Worm (Caenorhabditis elegans): ENCODE results near the gene ldb-1.

ldb-1 gene

DNA sequence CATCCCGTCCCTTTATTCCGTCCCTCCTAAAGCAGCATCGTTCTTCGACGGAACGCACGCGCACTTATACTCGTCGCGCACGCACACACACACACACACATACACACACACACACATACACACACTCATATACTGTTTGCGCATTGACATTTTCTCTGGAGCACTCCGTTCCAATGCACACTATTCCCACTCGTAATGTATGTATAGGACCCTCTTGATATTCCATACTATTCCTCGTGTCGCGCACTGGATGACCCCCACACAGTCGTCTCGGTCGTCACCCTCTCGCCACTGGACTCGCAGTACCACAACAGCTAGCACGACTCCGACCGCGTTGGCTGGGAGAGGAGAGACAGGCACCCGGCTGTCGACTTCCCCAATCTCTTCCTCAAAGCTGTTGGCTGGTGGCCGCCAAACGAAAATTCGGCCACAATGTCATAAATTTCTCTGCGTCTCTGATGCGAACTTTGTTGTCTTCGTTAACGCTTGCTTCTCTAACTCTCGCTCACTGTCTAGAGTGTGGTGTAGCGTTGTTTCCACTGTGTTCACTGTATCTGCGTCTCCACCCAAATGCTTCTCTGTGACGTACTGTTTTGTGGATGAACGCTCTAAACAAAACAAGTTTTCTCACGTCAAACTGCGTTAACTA lies 2.5 kb downstream of the ldb-1 start (continued):
- TF ChIP-seq aly-2 (tag; optimal IDR thresholded peaks at IDR 0.05) (no peak), egl-27 (tag; optimal IDR thresholded peaks at IDR 0.05) (peak; percentile 76), nhr-25 (tag; optimal IDR thresholded peaks at IDR 0.05) (peak; percentile 94), ceh-16 (tag; optimal IDR thresholded peaks at IDR 0.05) (no peak), lin-39 (tag; optimal IDR thresholded peaks at IDR 0.05) (peak; percentile 47)

DNA sequence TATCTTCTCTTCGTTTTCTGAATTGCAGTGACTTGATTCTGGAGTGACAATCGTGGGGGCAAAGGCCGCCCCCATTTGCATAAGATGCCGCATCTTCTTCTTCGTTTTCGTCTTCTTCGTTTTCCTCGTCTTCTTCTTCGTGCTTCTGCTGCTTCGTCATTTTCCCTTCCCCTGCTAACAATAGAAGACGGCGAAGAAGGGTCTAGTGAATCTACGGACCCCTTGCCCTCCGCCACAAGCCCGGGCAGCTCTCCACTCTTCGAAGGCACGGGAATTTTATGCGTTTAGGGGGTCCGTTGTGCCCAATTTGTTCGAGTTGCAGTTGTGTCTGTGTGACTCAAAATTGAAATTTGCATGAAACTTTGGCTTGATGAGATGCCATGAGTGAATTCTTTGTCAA lies 3.2 kb downstream of the ldb-1 start:
- TF ChIP-seq ceh-28 (tag; optimal IDR thresholded peaks at IDR 0.05) (no peak), pqm-1 (tag; optimal IDR thresholded peaks at IDR 0.05) (no peak), daf-12 (tag; optimal IDR thresholded peaks at IDR 0.05) (no peak), zag-1 (tag; optimal IDR thresholded peaks at IDR 0.05) (no peak), nfya-1 (tag; optimal IDR thresholded peaks at IDR 0.05; ENCODE audit: insufficient read depth) (no peak), ceh-82 (tag; optimal IDR thresholded peaks at IDR 0.05) (no peak)

DNA sequence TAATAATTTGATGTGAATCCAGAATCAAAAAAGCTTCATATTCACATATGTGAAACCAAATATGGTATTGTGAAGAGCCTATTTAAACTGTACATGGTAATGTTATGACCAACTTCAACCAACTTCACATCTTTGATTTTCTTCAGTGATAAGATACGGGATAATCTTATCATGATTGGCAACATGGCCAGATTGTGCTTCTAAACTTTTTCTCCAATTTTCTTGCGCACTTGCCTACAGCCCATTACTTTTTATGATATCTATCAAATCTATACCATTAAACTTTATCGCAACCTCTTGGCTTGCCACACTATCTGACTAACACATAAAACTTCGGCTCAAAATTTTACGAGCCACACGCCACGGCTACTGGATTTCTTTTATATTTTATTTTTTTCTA lies 3.7 kb downstream of the ldb-1 start:
- no peak for TF ChIP-seq nhr-25 (tag; optimal IDR thresholded peaks at IDR 0.05)
- peak; percentile 96 for TF ChIP-seq egl-5 (tag; optimal IDR thresholded peaks at IDR 0.05)
- TF ChIP-seq daf-12 (tag; optimal IDR thresholded peaks at IDR 0.05), result no peak

DNA sequence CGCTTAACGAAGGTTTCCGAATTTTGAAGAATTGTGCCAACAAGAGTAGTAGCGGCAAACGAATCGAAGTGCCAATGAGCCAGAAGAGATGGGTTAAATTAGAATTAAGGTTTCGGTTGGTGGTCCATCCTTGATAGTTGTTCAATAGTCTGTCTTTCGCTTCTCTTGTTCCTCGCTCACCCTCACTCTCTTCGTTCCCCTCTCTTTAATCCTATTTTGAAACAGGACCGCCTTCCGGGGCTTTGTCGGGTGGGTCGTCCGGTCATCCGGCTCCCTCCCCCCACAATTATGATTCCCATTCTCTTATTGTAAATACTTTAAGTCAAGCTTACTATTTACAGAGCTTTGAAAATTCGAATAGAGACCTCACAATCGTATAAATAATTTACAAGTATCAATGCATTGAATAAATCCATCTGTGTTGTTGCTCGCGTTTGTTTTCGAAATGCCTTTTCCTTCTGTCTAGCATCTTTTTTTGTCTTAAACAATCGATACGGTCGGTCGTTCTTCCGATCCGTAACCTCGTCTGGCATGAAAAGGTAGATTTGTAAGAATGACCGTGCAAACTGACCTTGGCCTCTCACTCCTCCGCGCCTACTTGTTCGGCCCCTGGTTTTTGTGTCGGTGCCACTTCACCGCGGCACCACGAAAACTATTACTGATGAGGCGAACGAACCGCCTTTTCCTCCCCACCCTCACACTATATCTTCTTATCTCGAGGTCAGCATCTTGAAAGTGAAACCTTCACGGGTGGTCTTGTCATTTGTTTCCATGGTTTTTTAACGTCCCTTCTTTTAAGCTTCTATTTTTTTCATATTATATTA lies 4.6 kb downstream of the ldb-1 start:
- TF ChIP-seq ceh-28 (tag; optimal IDR thresholded peaks at IDR 0.05) (no peak), nhr-25 (tag; optimal IDR thresholded peaks at IDR 0.05) (peak; percentile 69), elt-1 (tag; optimal IDR thresholded peaks at IDR 0.05) (peak; percentile 30), nhr-23 (tag; optimal IDR thresholded peaks at IDR 0.05) (peak; percentile 38)

DNA sequence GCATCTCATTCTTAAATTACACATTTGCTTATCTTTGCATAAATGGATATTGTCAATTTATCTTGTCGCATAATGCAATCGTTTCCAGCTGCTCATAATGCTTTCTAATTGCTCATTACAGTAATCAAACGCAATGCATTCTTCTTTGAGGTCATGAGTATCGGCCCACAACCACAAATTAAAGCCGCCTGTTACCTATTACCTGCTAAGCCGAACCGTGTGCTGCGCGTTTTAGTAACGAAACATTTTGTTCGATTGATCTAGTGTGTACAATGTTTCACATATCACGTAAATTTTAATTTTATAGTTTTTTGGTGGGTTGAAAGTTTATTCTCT lies 5.2 kb downstream of the ldb-1 start:
- TF ChIP-seq unc-39 (tag; optimal IDR thresholded peaks at IDR 0.05), result no peak
- TF ChIP-seq ztf-11 (tag; optimal IDR thresholded peaks at IDR 0.05), result no peak
- no peak for TF ChIP-seq ZK546.5 (tag; optimal IDR thresholded peaks at IDR 0.05)
- no peak for TF ChIP-seq unc-62 (GFP tag; optimal IDR thresholded peaks at IDR 0.05)

DNA sequence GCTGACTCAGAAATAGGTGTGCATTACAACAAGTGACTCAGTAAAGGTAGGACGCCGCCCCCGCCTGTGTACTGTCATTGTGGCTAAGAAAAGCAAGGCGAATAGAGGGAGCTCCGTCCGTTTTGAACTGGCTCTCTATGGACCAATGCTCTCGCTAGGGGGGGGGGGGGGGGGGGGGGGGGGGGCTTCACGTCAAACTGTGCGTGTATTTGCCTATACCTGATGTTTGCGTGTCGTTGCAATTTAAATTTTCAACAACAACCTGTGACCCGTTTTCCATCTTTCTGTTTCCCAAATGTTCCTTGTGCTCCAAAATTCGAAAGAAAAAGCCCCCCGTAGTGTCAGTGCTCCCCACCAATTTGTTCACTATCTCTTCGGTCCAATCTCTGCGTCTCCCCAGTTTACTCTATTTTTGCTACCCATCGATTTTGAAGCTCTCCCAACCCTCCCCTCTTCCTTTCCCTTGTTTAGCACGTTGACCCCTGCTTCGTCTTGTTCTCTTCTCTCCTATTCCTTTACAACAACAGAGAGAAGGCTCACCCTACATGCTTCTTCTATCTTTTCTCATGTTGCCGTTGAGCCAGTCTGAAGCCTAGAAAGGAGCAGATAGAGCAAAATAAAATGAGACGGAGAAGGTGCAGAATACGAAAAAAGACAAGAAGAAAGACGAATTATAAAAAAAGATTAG lies 5.9 kb downstream of the ldb-1 start:
- TF ChIP-seq egl-5 (tag; optimal IDR thresholded peaks at IDR 0.05) (no peak), tbx-2 (tag; optimal IDR thresholded peaks at IDR 0.05) (peak; percentile 23), pha-4 (tag; optimal IDR thresholded peaks at IDR 0.05) (peak; percentile 69), aly-2 (tag; optimal IDR thresholded peaks at IDR 0.05) (no peak), nfya-1 (tag; optimal IDR thresholded peaks at IDR 0.05; ENCODE audit: insufficient read depth) (peak; percentile 69), snpc-4 (tag; optimal IDR thresholded peaks at IDR 0.05) (no peak), mdl-1 (tag; optimal IDR thresholded peaks at IDR 0.05) (no peak), lin-15B (tag; optimal IDR thresholded peaks at IDR 0.05) (peak; percentile 10), elt-1 (tag; optimal IDR thresholded peaks at IDR 0.05) (no peak), ama-1 (optimal IDR thresholded peaks at IDR 0.05) (no peak), fos-1 (tag; optimal IDR thresholded peaks at IDR 0.05) (no peak), nhr-11 (tag; optimal IDR thresholded peaks at IDR 0.05) (peak; percentile 1), ztf-11 (tag; optimal IDR thresholded peaks at IDR 0.05) (no peak), nhr-28 (tag; optimal IDR thresholded peaks at IDR 0.05) (no peak), fkh-10 (GFP tag; optimal IDR thresholded peaks at IDR 0.05) (peak; percentile 31), nhr-12 (tag; optimal IDR thresholded peaks at IDR 0.05) (no peak), ztf-4 (tag; optimal IDR thresholded peaks at IDR 0.05) (no peak), zag-1 (tag; optimal IDR thresholded peaks at IDR 0.05) (no peak), daf-12 (tag; optimal IDR thresholded peaks at IDR 0.05) (no peak), egl-27 (tag; optimal IDR thresholded peaks at IDR 0.05) (no peak), pqm-1 (tag; optimal IDR thresholded peaks at IDR 0.05) (peak; percentile 10), nhr-237 (tag; optimal IDR thresholded peaks at IDR 0.05) (no peak), ceh-28 (tag; optimal IDR thresholded peaks at IDR 0.05) (peak; percentile 43), eor-1 (tag; optimal IDR thresholded peaks at IDR 0.05) (no peak), fkh-2 (tag; optimal IDR thresholded peaks at IDR 0.05) (no peak), nhr-25 (tag; optimal IDR thresholded peaks at IDR 0.05) (no peak), elt-2 (tag; optimal IDR thresholded peaks at IDR 0.05) (peak; percentile 42), hmg-11 (tag; optimal IDR thresholded peaks at IDR 0.05) (peak; percentile 27), lin-39 (tag; optimal IDR thresholded peaks at IDR 0.05) (peak; percentile 72), unc-39 (tag; optimal IDR thresholded peaks at IDR 0.05) (no peak), ZK546.5 (tag; optimal IDR thresholded peaks at IDR 0.05) (no peak), nhr-67 (tag; optimal IDR thresholded peaks at IDR 0.05) (no peak), R02D3.7 (tag; optimal IDR thresholded peaks at IDR 0.05) (no peak), nhr-23 (tag; optimal IDR thresholded peaks at IDR 0.05) (no peak), sea-2 (GFP tag; optimal IDR thresholded peaks at IDR 0.05) (no peak)
